Worm (Caenorhabditis elegans): ENCODE measurements around the gene melo-3.
A peak's percentile ranks its signal among the peaks of the same experiment; 100 is the strongest.

- peak; percentile 3 for TF ChIP-seq him-1 (tag; optimal IDR thresholded peaks at IDR 0.05)
- no peak for TF ChIP-seq W03F9.2 (tag; optimal IDR thresholded peaks at IDR 0.05)
Observed at ce11 chrV:15074907-15075306, 38.2 kb upstream of the melo-3 start.
